Fruit fly (Drosophila melanogaster) whole organism, wandering third instar larva: ENCODE measurements around the gene nmdyn-D6.

Source experiments
- Abd-B ChIP-seq: fragments of >200 bp; optimal IDR thresholded peaks from 2 replicates; lab custom pipeline; 2017; ENCODE audit warnings: missing biosample characterization, missing genetic modification characterization
- CG9705 ChIP-seq: fragments of 200-800 bp; sonication (Bioruptor generic); optimal IDR thresholded peaks from 2 replicates; lab custom pipeline; 2018; ENCODE audit warnings: missing biosample characterization, mild to moderate bottlenecking, missing genetic modification characterization
- CrebA ChIP-seq: fragments of 200-800 bp; sonication (Bioruptor generic); optimal IDR thresholded peaks from 2 replicates; lab custom pipeline; 2016; ENCODE audit warnings: missing biosample characterization, mild to moderate bottlenecking, missing genetic modification characterization, borderline replicate concordance
- Dfd ChIP-seq: fragments of >200 bp; optimal IDR thresholded peaks from 2 replicates; lab custom pipeline; 2017; ENCODE audit warnings: missing biosample characterization, missing genetic modification characterization
- HLH106 ChIP-seq: fragments of 200-800 bp; optimal IDR thresholded peaks from 3 replicates; lab custom pipeline; 2019; ENCODE audit warnings: missing biosample characterization, mild to moderate bottlenecking, missing genetic modification characterization, moderate library complexity
- Hnf4 ChIP-seq: fragments of 200-800 bp; sonication (Bioruptor generic); optimal IDR thresholded peaks from 2 replicates; lab custom pipeline; 2016; ENCODE audit warnings: missing biosample characterization, mild to moderate bottlenecking, missing genetic modification characterization
- Hr78 ChIP-seq: fragments of >200 bp; optimal IDR thresholded peaks from 2 replicates; lab custom pipeline; 2017; ENCODE audit warnings: missing biosample characterization, missing genetic modification characterization
- Hr83 ChIP-seq: fragments of 200-300 bp; sonication (Bioruptor generic); optimal IDR thresholded peaks from 2 replicates; lab custom pipeline; 2016; ENCODE audit warnings: missing biosample characterization, mild to moderate bottlenecking, missing genetic modification characterization, moderate library complexity; ENCODE audit not compliant: poor library complexity, severe bottlenecking
- Jra ChIP-seq: sonication (Bioruptor generic); optimal IDR thresholded peaks from 2 replicates; lab custom pipeline; 2016; ENCODE audit warnings: missing biosample characterization, missing genetic modification characterization
- Mio ChIP-seq: sonication (Bioruptor generic); optimal IDR thresholded peaks from 2 replicates; lab custom pipeline; 2016; ENCODE audit warnings: missing biosample characterization, missing genetic modification characterization
- Myc ChIP-seq: fragments of >200 bp; optimal IDR thresholded peaks from 2 replicates; lab custom pipeline; 2017
- N ChIP-seq: fragments of >200 bp; optimal IDR thresholded peaks from 2 replicates; lab custom pipeline; 2018; ENCODE audit warnings: missing biosample characterization, missing external identifiers, missing genetic modification characterization
- OdsH ChIP-seq: fragments of 200-800 bp; sonication (Bioruptor generic); optimal IDR thresholded peaks from 2 replicates; lab custom pipeline; 2016; ENCODE audit warnings: missing biosample characterization, mild to moderate bottlenecking, missing genetic modification characterization
- Rel ChIP-seq, 2 experiments: fragments of 200-800 bp; sonication (Bioruptor generic) in 1 of 2; optimal IDR thresholded peaks; 2 replicates in 1 of 2; 3 replicates in 1 of 2; lab custom pipeline; 2016 to 2019; ENCODE audit warnings: mild to moderate bottlenecking in 2 of 2, missing biosample characterization in 2 of 2, missing genetic modification characterization in 2 of 2, moderate library complexity in 1 of 2
- Sp1 ChIP-seq: fragments of 200-800 bp; sonication (Bioruptor generic); optimal IDR thresholded peaks from 3 replicates; lab custom pipeline; 2019; ENCODE audit warnings: missing biosample characterization, mild to moderate bottlenecking, missing genetic modification characterization, moderate library complexity
- Vsx2 ChIP-seq: fragments of 200-300, 225-300 bp; sonication (Bioruptor generic); optimal IDR thresholded peaks from 2 replicates; lab custom pipeline; 2018; ENCODE audit warnings: missing biosample characterization, missing genetic modification characterization; ENCODE audit not compliant: partially characterized antibody
- br ChIP-seq: fragments of 200-800 bp; sonication (Bioruptor generic); optimal IDR thresholded peaks from 2 replicates; lab custom pipeline; 2016; ENCODE audit warnings: missing biosample characterization, missing genetic modification characterization
- brk ChIP-seq: fragments of 200-800 bp; sonication (Bioruptor generic); optimal IDR thresholded peaks from 2 replicates; lab custom pipeline; 2016; ENCODE audit warnings: missing biosample characterization, mild to moderate bottlenecking, missing genetic modification characterization
- dl ChIP-seq, 2 experiments: fragments of 175-275, 200-275 bp in 1 of 2; fragments of 200-275 bp in 1 of 2; sonication (Bioruptor generic); optimal IDR thresholded peaks; lab custom pipeline; 2018; ENCODE audit warnings: mild to moderate bottlenecking in 2 of 2, missing biosample characterization in 2 of 2, missing genetic modification characterization in 2 of 2, moderate library complexity in 2 of 2; ENCODE audit not compliant: partially characterized antibody in 2 of 2, insufficient read depth in 1 of 2
- dmrt93B ChIP-seq: fragments of 200-800 bp; sonication (Bioruptor generic); optimal IDR thresholded peaks from 2 replicates; lab custom pipeline; 2018; ENCODE audit warnings: missing biosample characterization, mild to moderate bottlenecking, missing genetic modification characterization
- dsf ChIP-seq: sonication (Bioruptor generic); optimal IDR thresholded peaks from 2 replicates; lab custom pipeline; 2016; ENCODE audit warnings: missing biosample characterization, missing genetic modification characterization, borderline replicate concordance
- foxo ChIP-seq, 2 experiments: fragments of 200-800 bp; sonication (Bioruptor generic); optimal IDR thresholded peaks; 2 replicates in 1 of 2; 3 replicates in 1 of 2; lab custom pipeline; 2016 to 2017; ENCODE audit warnings: missing biosample characterization in 2 of 2, missing genetic modification characterization in 2 of 2
- fru ChIP-seq: fragments of 200-800 bp; sonication (Bioruptor generic); optimal IDR thresholded peaks from 3 replicates; lab custom pipeline; 2016; ENCODE audit warnings: missing biosample characterization, mild to moderate bottlenecking, missing genetic modification characterization
- h ChIP-seq: fragments of 200-800 bp; sonication (Bioruptor generic); optimal IDR thresholded peaks from 3 replicates; lab custom pipeline; 2016; ENCODE audit warnings: missing biosample characterization, mild to moderate bottlenecking, missing genetic modification characterization
- jim ChIP-seq: fragments of 175-275, 200-325 bp; sonication (Bioruptor generic); optimal IDR thresholded peaks from 2 replicates; lab custom pipeline; 2016; ENCODE audit warnings: missing biosample characterization, mild to moderate bottlenecking, missing genetic modification characterization
- lola ChIP-seq: fragments of >200 bp; optimal IDR thresholded peaks from 2 replicates; lab custom pipeline; 2017; ENCODE audit warnings: missing biosample characterization, missing genetic modification characterization
- psq ChIP-seq: fragments of 200-800 bp; sonication (Bioruptor generic); optimal IDR thresholded peaks from 3 replicates; lab custom pipeline; 2017; ENCODE audit warnings: missing biosample characterization, mild to moderate bottlenecking, missing genetic modification characterization, moderate library complexity
- rgr ChIP-seq: fragments of 200-800 bp; sonication (Bioruptor generic); optimal IDR thresholded peaks from 3 replicates; lab custom pipeline; 2016; ENCODE audit warnings: missing biosample characterization, mild to moderate bottlenecking, missing genetic modification characterization
- sage ChIP-seq: fragments of 200-800 bp; sonication (Bioruptor generic); optimal IDR thresholded peaks from 2 replicates; lab custom pipeline; 2016; ENCODE audit warnings: missing biosample characterization, mild to moderate bottlenecking, missing genetic modification characterization
- tai ChIP-seq: sonication (Bioruptor generic); optimal IDR thresholded peaks from 2 replicates; lab custom pipeline; 2016; ENCODE audit warnings: missing biosample characterization, missing genetic modification characterization
- usp ChIP-seq: fragments of >200 bp; optimal IDR thresholded peaks from 2 replicates; lab custom pipeline; 2017; ENCODE audit warnings: missing biosample characterization, missing genetic modification characterization
- woc ChIP-seq: sonication (Bioruptor generic); optimal IDR thresholded peaks from 2 replicates; lab custom pipeline; 2016; ENCODE audit warnings: missing biosample characterization, mild to moderate bottlenecking, missing genetic modification characterization

Gene nmdyn-D6

dm6 chrX:14585263-14585662, 1.8 kb downstream of the nmdyn-D6 start:
- TF ChIP-seq dsf (GFP tag; lab: Kevin White, UChicago) (no peak), psq (no peak), CG9705 (no peak), CrebA (no peak), h (no peak), fru (GFP tag; lab: Kevin White, UChicago) (no peak), br (GFP tag; lab: Kevin White, UChicago) (no peak), lola (GFP tag; lab: Kevin White, UChicago) (no peak), tai (no peak), HLH106 (tag; lab: Kevin White, UChicago) (no peak)

- TF ChIP-seq Dfd (GFP tag; lab: Kevin White, UChicago): no peak
- no peak for TF ChIP-seq tai
- TF ChIP-seq Myc (lab: Kevin White, UChicago): no peak
- TF ChIP-seq usp (GFP tag; lab: Kevin White, UChicago): no peak
- no peak for TF ChIP-seq br (GFP tag; lab: Kevin White, UChicago)
- TF ChIP-seq Hnf4: no peak
- no peak for TF ChIP-seq Hr78 (GFP tag; lab: Kevin White, UChicago)
- TF ChIP-seq Mio (GFP tag; lab: Kevin White, UChicago): no peak
- no peak for TF ChIP-seq psq
- no peak for TF ChIP-seq fru (GFP tag; lab: Kevin White, UChicago)
- TF ChIP-seq jim (GFP tag; lab: Kevin White, UChicago): no peak
- TF ChIP-seq dmrt93B (GFP tag; lab: Kevin White, UChicago): no peak
Measured at dm6 chrX:14588509-14588908, 5.0 kb downstream of the nmdyn-D6 start.

- TF ChIP-seq fru (GFP tag; lab: Kevin White, UChicago) (no peak), rgr (no peak), Sp1 (GFP tag; lab: Kevin White, UChicago) (no peak), psq (no peak), Jra (GFP tag; lab: Kevin White, UChicago) (no peak), OdsH (GFP tag; lab: Kevin White, UChicago) (no peak)
Measured at dm6 chrX:14588996-14589621, 5.6 kb downstream of the nmdyn-D6 start.

dm6 chrX:14591491-14591890, 8.0 kb downstream of the nmdyn-D6 start:
- no peak for TF ChIP-seq Vsx2 (GFP tag; lab: Kevin White, UChicago)
- no peak for TF ChIP-seq dsf (GFP tag; lab: Kevin White, UChicago)
- TF ChIP-seq N (GFP tag; lab: Kevin White, UChicago): no peak
- no peak for TF ChIP-seq Hnf4
- no peak for TF ChIP-seq br (GFP tag; lab: Kevin White, UChicago)
- no peak for TF ChIP-seq HLH106 (tag; lab: Kevin White, UChicago)
- TF ChIP-seq Abd-B (GFP tag; lab: Kevin White, UChicago): no peak
- no peak for TF ChIP-seq h
- no peak for TF ChIP-seq Myc (lab: Kevin White, UChicago)
- TF ChIP-seq woc: no peak
- TF ChIP-seq Rel (GFP tag; optimal IDR thresholded peaks at IDR 0.05; lab: Kevin White, UChicago): no peak
- no peak for TF ChIP-seq Rel (tag; optimal IDR thresholded peaks at IDR 0.05; lab: Kevin White, UChicago)
- no peak for TF ChIP-seq rgr
- TF ChIP-seq Hr83 (GFP tag; lab: Kevin White, UChicago): no peak
- no peak for TF ChIP-seq sage
- TF ChIP-seq brk (GFP tag; lab: Kevin White, UChicago): no peak
- TF ChIP-seq lola (GFP tag; lab: Kevin White, UChicago): no peak
- no peak for TF ChIP-seq Sp1 (GFP tag; lab: Kevin White, UChicago)
- no peak for TF ChIP-seq dmrt93B (GFP tag; lab: Kevin White, UChicago)
- TF ChIP-seq OdsH (GFP tag; lab: Kevin White, UChicago): no peak

- TF ChIP-seq rgr (no peak), Myc (lab: Kevin White, UChicago) (no peak), Sp1 (GFP tag; lab: Kevin White, UChicago) (no peak), Abd-B (GFP tag; lab: Kevin White, UChicago) (no peak), HLH106 (tag; lab: Kevin White, UChicago) (no peak), jim (GFP tag; lab: Kevin White, UChicago) (no peak), woc (no peak), lola (GFP tag; lab: Kevin White, UChicago) (no peak), br (GFP tag; lab: Kevin White, UChicago) (no peak), Dfd (GFP tag; lab: Kevin White, UChicago) (no peak), Hr83 (GFP tag; lab: Kevin White, UChicago) (no peak), brk (GFP tag; lab: Kevin White, UChicago) (no peak), foxo (GFP tag; optimal IDR thresholded peaks at IDR 0.05; lab: Kevin White, UChicago) (no peak), psq (no peak), usp (GFP tag; lab: Kevin White, UChicago) (no peak), dl (GFP tag; optimal IDR thresholded peaks at IDR 0.05; lab: Kevin White, UChicago; ENCODE audit: insufficient read depth in 1 of 2, partially characterized antibody in 2 of 2) (no peak), N (GFP tag; lab: Kevin White, UChicago) (no peak), dmrt93B (GFP tag; lab: Kevin White, UChicago) (no peak)
Measured at dm6 chrX:14593091-14593490, 9.6 kb downstream of the nmdyn-D6 start.
